Worm (Caenorhabditis elegans): ENCODE data around the gene gst-35.

DNA sequence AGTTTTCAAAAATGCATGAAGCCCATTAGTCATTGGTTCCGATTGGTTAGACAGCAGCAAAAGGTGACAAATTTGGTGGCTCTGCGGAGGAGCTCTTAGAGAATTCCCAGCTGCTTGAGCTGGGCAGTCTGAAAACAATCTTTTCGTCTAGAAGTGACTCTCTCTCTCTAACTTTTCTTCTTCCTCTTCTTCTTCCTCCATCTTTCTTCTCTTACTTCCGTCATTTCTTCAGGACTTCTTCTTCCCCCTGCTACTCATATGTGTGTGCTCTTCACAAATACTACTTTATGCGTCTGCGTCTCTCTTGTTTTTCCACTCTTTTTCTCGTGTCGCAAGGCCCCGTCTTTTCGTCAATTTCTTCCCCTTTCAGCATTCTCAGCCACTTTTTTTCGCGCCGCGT lies 4.8 kb upstream of the gst-35 start:
- no peak for TF ChIP-seq elt-1 (tag; optimal IDR thresholded peaks at IDR 0.05; ENCODE audit: borderline replicate concordance, insufficient read depth)
- TF ChIP-seq mab-5 (tag; optimal IDR thresholded peaks at IDR 0.05): no peak
- TF ChIP-seq nhr-12 (tag; optimal IDR thresholded peaks at IDR 0.05): no peak
- TF ChIP-seq ceh-39 (tag; optimal IDR thresholded peaks at IDR 0.05): no peak
- TF ChIP-seq nhr-237 (tag; optimal IDR thresholded peaks at IDR 0.05): no peak
- no peak for TF ChIP-seq snpc-4 (tag; optimal IDR thresholded peaks at IDR 0.05)
- no peak for TF ChIP-seq unc-62 (GFP tag; optimal IDR thresholded peaks at IDR 0.05)
- no peak for TF ChIP-seq hlh-1 (tag; optimal IDR thresholded peaks at IDR 0.05)
- TF ChIP-seq elt-3 (tag; optimal IDR thresholded peaks at IDR 0.05): no peak
- no peak for TF ChIP-seq lin-13 (tag; optimal IDR thresholded peaks at IDR 0.05)
- TF ChIP-seq zip-8 (tag; optimal IDR thresholded peaks at IDR 0.05): no peak
- no peak for TF ChIP-seq bed-3 (GFP tag; optimal IDR thresholded peaks at IDR 0.05)
- no peak for TF ChIP-seq nhr-76 (tag; optimal IDR thresholded peaks at IDR 0.05)
- TF ChIP-seq lsy-2 (tag; optimal IDR thresholded peaks at IDR 0.05): no peak
